Worm (Caenorhabditis elegans) whole organism, young adult: ENCODE data around the gene C31C9.6.

Source experiments
- C06A6.2 ChIP-seq: fragments of 200-800 bp; sonication (Bioruptor generic); conservative IDR thresholded peaks from 2 replicates; pipeline ENCODE4 v1.3.6; 2022; ENCODE audit warnings: missing genetic modification characterization, missing compliant biosample characterization
- ama-1 ChIP-seq, 3 experiments: fragments of 150-350 bp in 1 of 3; sonication (generic microtip) in 2 of 3; optimal IDR thresholded peaks; 2 replicates each; lab custom pipeline; 2014 to 2018; ENCODE audit warnings: missing biosample characterization in 2 of 3, missing genetic modification characterization in 2 of 3, missing genetic modification reagents in 2 of 3
- athp-1 ChIP-seq: sonication (generic microtip); optimal IDR thresholded peaks from 2 replicates; lab custom pipeline; 2017; ENCODE audit warnings: mild to moderate bottlenecking, missing genetic modification characterization, missing compliant biosample characterization
- attf-6 ChIP-seq: fragments of 200-800 bp; sonication (Bioruptor generic); IDR thresholded peaks from 2 replicates; pipeline ENCODE4 v1.3.6; 2022; ENCODE audit warnings: missing genetic modification reagents, missing genetic modification characterization, missing compliant biosample characterization
- ceh-79 ChIP-seq: sonication (generic microtip); optimal IDR thresholded peaks from 2 replicates; lab custom pipeline; 2017; ENCODE audit warnings: mild to moderate bottlenecking, missing genetic modification characterization, missing compliant biosample characterization
- die-1 ChIP-seq: sonication (generic microtip); optimal IDR thresholded peaks from 2 replicates; lab custom pipeline; 2016; ENCODE audit warnings: missing genotype, mild to moderate bottlenecking, missing genetic modification characterization, missing compliant biosample characterization
- dpff-1 ChIP-seq: sonication (generic microtip); optimal IDR thresholded peaks from 2 replicates; lab custom pipeline; 2017; ENCODE audit warnings: mild to moderate bottlenecking, missing genetic modification characterization, missing compliant biosample characterization
- dpl-1 ChIP-seq: fragments of 150-350 bp; optimal IDR thresholded peaks from 2 replicates; lab custom pipeline; 2014; ENCODE audit warnings: missing biosample characterization, missing genetic modification reagents, missing genetic modification characterization
- egl-44 ChIP-seq: fragments of 200-800 bp; sonication (Bioruptor generic); IDR thresholded peaks from 2 replicates; pipeline ENCODE4 v1.3.6; 2022; ENCODE audit warnings: missing genetic modification reagents, missing genetic modification characterization, missing compliant biosample characterization
- hlh-12 ChIP-seq: sonication (generic microtip); optimal IDR thresholded peaks from 2 replicates; lab custom pipeline; 2016; ENCODE audit warnings: missing genetic modification characterization, missing compliant biosample characterization
- lin-40 ChIP-seq: sonication (generic microtip); optimal IDR thresholded peaks from 2 replicates; lab custom pipeline; 2016; ENCODE audit warnings: missing genetic modification characterization, mild to moderate bottlenecking, missing compliant biosample characterization, missing genotype, missing genetic modification reagents
- lsy-27 ChIP-seq: sonication (generic microtip); optimal IDR thresholded peaks from 2 replicates; lab custom pipeline; 2017; ENCODE audit warnings: missing genetic modification characterization, mild to moderate bottlenecking, missing compliant biosample characterization, antibody characterized with exemption, missing genotype, borderline replicate concordance; ENCODE audit not compliant: insufficient read depth
- unc-130 ChIP-seq: sonication (generic microtip); optimal IDR thresholded peaks from 2 replicates; lab custom pipeline; 2016; ENCODE audit warnings: missing genetic modification reagents, missing genetic modification characterization, missing compliant biosample characterization

ce11 chrII:13624330-13624729, 37.6 kb downstream of the C31C9.6 start, which contains the start of gene gst-16:
- TF ChIP-seq die-1 (tag; lab: Kevin White, UChicago) (no peak), dpl-1 (GFP tag; lab: Kevin White, UChicago) (no peak), ama-1 (optimal IDR thresholded peaks at IDR 0.05; lab: Kevin White, UChicago) (no peak), ama-1 (GFP tag; optimal IDR thresholded peaks at IDR 0.05; lab: Kevin White, UChicago) (no peak), ceh-79 (no peak), lsy-27 (tag; lab: Kevin White, UChicago) (no peak), athp-1 (tag; lab: Kevin White, UChicago) (no peak), unc-130 (no peak), hlh-12 (tag; lab: Kevin White, UChicago) (no peak), attf-6 (no peak), egl-44 (GFP tag; lab: Robert Waterston, UW) (no peak), C06A6.2 (GFP tag; lab: Robert Waterston, UW) (no peak), dpff-1 (no peak), lin-40 (tag; lab: Kevin White, UChicago) (no peak)
